Fruit fly (Drosophila melanogaster): ENCODE measurements around the gene CG42847.

dm6 chr2L:9400153-9400552 is 27.5 kb upstream of the CG42847 start:
- TF ChIP-seq CG8301 (tag; optimal IDR thresholded peaks at IDR 0.05) (no peak), CG10348 (GFP tag; IDR thresholded peaks at IDR 0.05) (no peak), Pif1B (GFP tag; optimal IDR thresholded peaks at IDR 0.05) (no peak), Ets98B (GFP tag; IDR thresholded peaks at IDR 0.05) (no peak), CG32121 (GFP tag; IDR thresholded peaks at IDR 0.05) (no peak), rn (GFP tag; IDR thresholded peaks at IDR 0.05) (no peak), CG34367 (tag; optimal IDR thresholded peaks at IDR 0.05) (no peak), fd96Ca (GFP tag; IDR thresholded peaks at IDR 0.05) (no peak)

All from whole organism, pupa.